Worm (Caenorhabditis elegans) whole organism, L1 larva: ENCODE data around the gene mrg-1.

Experiments used
- C04F5.9 ChIP-seq: sonication (generic microtip); optimal IDR thresholded peaks from 2 replicates; lab custom pipeline; 2016; ENCODE audit warnings: missing genetic modification characterization, missing compliant biosample characterization
- C34B4.2 ChIP-seq: sonication (generic microtip); optimal IDR thresholded peaks from 2 replicates; lab custom pipeline; 2017; ENCODE audit warnings: mild to moderate bottlenecking, missing genetic modification characterization, missing compliant biosample characterization
- aha-1 ChIP-seq: fragments of 150-350 bp; optimal IDR thresholded peaks from 2 replicates; lab custom pipeline; 2014; ENCODE audit warnings: missing biosample characterization, missing genetic modification characterization
- alr-1 ChIP-seq: fragments of 200-800 bp; sonication (Bioruptor generic); optimal IDR thresholded peaks from 2 replicates; lab custom pipeline; 2018; ENCODE audit warnings: borderline replicate concordance, mild to moderate bottlenecking, missing genetic modification characterization, missing compliant biosample characterization
- ceh-63 ChIP-seq: fragments of 200-800 bp; sonication (Bioruptor generic); optimal IDR thresholded peaks from 2 replicates; lab custom pipeline; 2018; ENCODE audit warnings: mild to moderate bottlenecking, missing genetic modification characterization, missing compliant biosample characterization
- ceh-82 ChIP-seq, 3 experiments: fragments of 150-350 bp in 1 of 3; sonication (generic microtip) in 2 of 3; optimal IDR thresholded peaks; 2 replicates each; lab custom pipeline; 2014 to 2017; ENCODE audit warnings: missing biosample characterization in 3 of 3, missing genetic modification characterization in 3 of 3
- ces-1 ChIP-seq: fragments of 150-350 bp; optimal IDR thresholded peaks from 2 replicates; lab custom pipeline; 2014; ENCODE audit warnings: missing biosample characterization, missing genetic modification reagents, missing genetic modification characterization
- dpl-1 ChIP-seq, 3 experiments: fragments of 150-350 bp in 2 of 3; sonication (generic microtip) in 1 of 3; optimal IDR thresholded peaks; 2 replicates each; lab custom pipeline; 2014 to 2017; ENCODE audit warnings: missing biosample characterization in 3 of 3, missing genetic modification characterization in 3 of 3, missing genetic modification reagents in 3 of 3
- dsc-1 ChIP-seq: sonication (generic microtip); optimal IDR thresholded peaks from 2 replicates; lab custom pipeline; 2016; ENCODE audit warnings: mild to moderate bottlenecking, missing genetic modification characterization, missing compliant biosample characterization
- efl-1 ChIP-seq, 4 experiments: fragments of 150-350 bp; optimal IDR thresholded peaks in 3 of 4; peaks in 1 of 4; 1 replicate in 1 of 4; 2 replicates in 3 of 4; lab custom pipeline; 2014; ENCODE audit warnings: missing biosample characterization in 2 of 4, missing genetic modification characterization in 2 of 4, missing genetic modification reagents in 2 of 4
- efl-3 ChIP-seq: fragments of 200-800 bp; sonication (Bioruptor generic); optimal IDR thresholded peaks from 2 replicates; lab custom pipeline; 2018; ENCODE audit warnings: mild to moderate bottlenecking, missing genetic modification characterization, missing compliant biosample characterization
- elt-3 ChIP-seq, 6 experiments: fragments of 150-350 bp in 1 of 6; sonication (generic microtip); optimal IDR thresholded peaks; 2 replicates each; lab custom pipeline; 2017 to 2018; ENCODE audit warnings: missing biosample characterization in 6 of 6, missing genetic modification characterization in 6 of 6, inconsistent platforms in 1 of 6
- fkh-4 ChIP-seq: sonication (generic microtip); optimal IDR thresholded peaks from 2 replicates; lab custom pipeline; 2016; ENCODE audit warnings: missing compliant biosample characterization, missing genetic modification characterization, borderline replicate concordance
- fkh-8 ChIP-seq: sonication (generic microtip); optimal IDR thresholded peaks from 2 replicates; lab custom pipeline; 2016; ENCODE audit warnings: mild to moderate bottlenecking, missing genetic modification characterization, missing compliant biosample characterization
- grh-1 ChIP-seq: fragments of 200-800 bp; sonication (Bioruptor generic); IDR thresholded peaks from 2 replicates; pipeline ENCODE4 v1.3.6; 2022; ENCODE audit warnings: missing genetic modification reagents, missing genetic modification characterization, missing compliant biosample characterization
- irx-1 ChIP-seq: sonication (generic microtip); optimal IDR thresholded peaks from 2 replicates; lab custom pipeline; 2016; ENCODE audit warnings: missing genetic modification characterization, missing compliant biosample characterization
- jun-1 ChIP-seq: fragments of 150-350 bp; optimal IDR thresholded peaks from 2 replicates; lab custom pipeline; 2014; ENCODE audit warnings: missing biosample characterization, missing genetic modification reagents, missing genetic modification characterization
- lin-14 ChIP-seq: fragments of 200-800 bp; sonication (Bioruptor generic); optimal IDR thresholded peaks from 2 replicates; lab custom pipeline; 2018; ENCODE audit warnings: mild to moderate bottlenecking, missing genetic modification characterization, moderate library complexity, missing compliant biosample characterization
- lin-15B ChIP-seq: fragments of 150-350 bp; sonication (generic microtip); optimal IDR thresholded peaks from 3 replicates; lab custom pipeline; 2014; ENCODE audit warnings: missing biosample characterization, missing genetic modification characterization
- mef-2 ChIP-seq: fragments of 150-350 bp; optimal IDR thresholded peaks from 2 replicates; lab custom pipeline; 2014; ENCODE audit warnings: missing biosample characterization, missing genetic modification characterization
- mep-1 ChIP-seq: fragments of 150-350 bp; optimal IDR thresholded peaks from 2 replicates; lab custom pipeline; 2014; ENCODE audit warnings: missing biosample characterization, missing genetic modification characterization
- nhr-12 ChIP-seq: sonication (generic microtip); optimal IDR thresholded peaks from 2 replicates; lab custom pipeline; 2017; ENCODE audit warnings: missing biosample characterization, missing genetic modification characterization
- nhr-19 ChIP-seq: fragments of 200-800 bp; sonication (Bioruptor generic); conservative IDR thresholded peaks from 2 replicates; pipeline ENCODE4 v1.3.6; 2022; ENCODE audit warnings: missing genetic modification characterization, missing compliant biosample characterization
- nhr-20 ChIP-seq: sonication (generic microtip); optimal IDR thresholded peaks from 2 replicates; lab custom pipeline; 2016; ENCODE audit warnings: mild to moderate bottlenecking, missing genetic modification characterization, missing compliant biosample characterization
- nhr-237 ChIP-seq: fragments of 150-350 bp; optimal IDR thresholded peaks from 2 replicates; lab custom pipeline; 2014; ENCODE audit warnings: missing biosample characterization, missing genetic modification characterization
- nhr-71 ChIP-seq: sonication (generic microtip); optimal IDR thresholded peaks from 2 replicates; lab custom pipeline; 2016; ENCODE audit warnings: mild to moderate bottlenecking, missing genetic modification characterization, moderate library complexity, missing compliant biosample characterization
- nhr-84 ChIP-seq: sonication (generic microtip); optimal IDR thresholded peaks from 2 replicates; lab custom pipeline; 2017; ENCODE audit warnings: missing biosample characterization, missing genetic modification characterization
- nhr-90 ChIP-seq: sonication (generic microtip); optimal IDR thresholded peaks from 2 replicates; lab custom pipeline; 2016; ENCODE audit warnings: mild to moderate bottlenecking, missing genetic modification characterization, missing compliant biosample characterization; ENCODE audit not compliant: poor library complexity
- pqm-1 ChIP-seq: sonication (generic microtip); optimal IDR thresholded peaks from 3 replicates; lab custom pipeline; 2017; ENCODE audit warnings: missing biosample characterization, missing genetic modification characterization
- sox-4 ChIP-seq: sonication (generic microtip); optimal IDR thresholded peaks from 2 replicates; lab custom pipeline; 2016; ENCODE audit warnings: missing genetic modification characterization, missing compliant biosample characterization
- sptf-1 ChIP-seq: fragments of 150-350 bp; optimal IDR thresholded peaks from 2 replicates; lab custom pipeline; 2014; ENCODE audit warnings: missing biosample characterization, missing genetic modification characterization
- sup-37 ChIP-seq: fragments of 200-800 bp; sonication (Bioruptor generic); optimal IDR thresholded peaks from 2 replicates; lab custom pipeline; 2018; ENCODE audit warnings: mild to moderate bottlenecking, missing genetic modification characterization, missing compliant biosample characterization
- unc-30 ChIP-seq: sonication (generic microtip); optimal IDR thresholded peaks from 2 replicates; lab custom pipeline; 2017; ENCODE audit warnings: missing biosample characterization, missing genetic modification characterization
- vab-15 ChIP-seq: sonication (generic microtip); optimal IDR thresholded peaks from 2 replicates; lab custom pipeline; 2017; ENCODE audit warnings: missing genotype, mild to moderate bottlenecking, missing genetic modification characterization, missing compliant biosample characterization
- xbp-1 ChIP-seq: sonication (generic microtip); optimal IDR thresholded peaks from 2 replicates; lab custom pipeline; 2016; ENCODE audit warnings: missing genetic modification characterization, missing compliant biosample characterization
- zip-4 ChIP-seq: fragments of 200-800 bp; sonication (Bioruptor generic); optimal IDR thresholded peaks from 2 replicates; lab custom pipeline; 2018; ENCODE audit warnings: mild to moderate bottlenecking, missing genetic modification characterization, moderate library complexity, missing compliant biosample characterization
- ztf-11 ChIP-seq, 2 experiments: sonication (generic microtip); optimal IDR thresholded peaks; 2 replicates each; lab custom pipeline; 2016 to 2017; ENCODE audit warnings: missing genetic modification characterization in 2 of 2, missing biosample characterization in 1 of 2, missing compliant biosample characterization in 1 of 2

mrg-1 gene

ce11 chrIII:12904987-12905541 is 30.6 kb upstream of the mrg-1 start, which contains the start of gene cox-5A (continued):
- TF ChIP-seq mep-1 (tag; lab: Kevin White, UChicago) (peak; percentile 100), nhr-71 (peak; percentile 100), nhr-12 (peak; percentile 61), ces-1 (GFP tag; lab: Kevin White, UChicago) (no peak), lin-15B (tag; lab: Kevin White, UChicago) (peak; percentile 95), unc-30 (peak; percentile 76), sptf-1 (tag; lab: Kevin White, UChicago) (no peak), nhr-19 (GFP tag; lab: Robert Waterston, UW) (peak; percentile 99), pqm-1 (tag; lab: Kevin White, UChicago) (peak; percentile 58), dpl-1 (GFP tag; optimal IDR thresholded peaks at IDR 0.05; lab: Kevin White, UChicago) (peak; percentile 100), grh-1 (peak; percentile 98), nhr-84 (tag; lab: Kevin White, UChicago) (peak; percentile 77), C34B4.2 (peak; percentile 95), xbp-1 (peak; percentile 99), nhr-90 (peak; percentile 99), sox-4 (tag; lab: Kevin White, UChicago) (peak; percentile 98), C04F5.9 (peak; percentile 96), nhr-237 (tag; lab: Kevin White, UChicago) (peak; percentile 97), alr-1 (tag; lab: Kevin White, UChicago) (no peak), ceh-63 (GFP tag; lab: Kevin White, UChicago) (peak; percentile 83), fkh-8 (peak; percentile 100), efl-3 (peak; percentile 93), irx-1 (tag; lab: Kevin White, UChicago) (peak; percentile 99), elt-3 (tag; optimal IDR thresholded peaks at IDR 0.05; lab: Kevin White, UChicago) (peak in 5 of 6 experiments; percentile 83 to 99 (median 97)), zip-4 (GFP tag; lab: Kevin White, UChicago) (peak; percentile 97), sup-37 (GFP tag; lab: Kevin White, UChicago) (peak; percentile 99), ceh-82 (tag; optimal IDR thresholded peaks at IDR 0.05; lab: Kevin White, UChicago) (peak; percentile 99), ztf-11 (tag; optimal IDR thresholded peaks at IDR 0.05; lab: Kevin White, UChicago) (peak in 1 of 2 experiments; percentile 98), aha-1 (tag; lab: Kevin White, UChicago) (peak; percentile 96), vab-15 (tag; lab: Kevin White, UChicago) (peak; percentile 96), lin-14 (peak; percentile 100), jun-1 (peak; percentile 99)

- TF ChIP-seq nhr-20 (no peak), fkh-4 (tag; lab: Kevin White, UChicago) (peak; percentile 35), irx-1 (tag; lab: Kevin White, UChicago) (no peak), lin-14 (peak; percentile 0), efl-1 (optimal IDR thresholded peaks at IDR 0.05; lab: Kevin White, UChicago) (no peak), efl-1 (GFP tag; optimal IDR thresholded peaks at IDR 0.05 in 1 of 2; lab: Kevin White, UChicago) (peak in 1 of 2 experiments; percentile 16), dsc-1 (peak; percentile 82)
Observed at ce11 chrIII:12904052-12904451, 29.6 kb upstream of the mrg-1 start.

- TF ChIP-seq ztf-11 (tag; optimal IDR thresholded peaks at IDR 0.05; lab: Kevin White, UChicago) (peak in 1 of 2 experiments; percentile 56), nhr-90 (no peak), mef-2 (tag; lab: Kevin White, UChicago) (no peak)
Observed at ce11 chrIII:12894207-12894606, 19.8 kb upstream of the mrg-1 start.
